Worm (Caenorhabditis elegans) whole organism, L2 larva: ENCODE results near the gene K11D9.3.

ENCODE experiments used
- alr-1 ChIP-seq: fragments of 150-350 bp; optimal IDR thresholded peaks from 2 replicates; lab custom pipeline; 2014; ENCODE audit warnings: missing biosample characterization, missing genetic modification characterization
- lin-39 ChIP-seq: fragments of 150-350 bp; optimal IDR thresholded peaks from 2 replicates; lab custom pipeline; 2014; ENCODE audit warnings: missing biosample characterization, missing genetic modification reagents, missing genetic modification characterization
- nhr-11 ChIP-seq: fragments of 150-350 bp; optimal IDR thresholded peaks from 2 replicates; lab custom pipeline; 2014; ENCODE audit warnings: missing biosample characterization, missing genetic modification characterization

DNA sequence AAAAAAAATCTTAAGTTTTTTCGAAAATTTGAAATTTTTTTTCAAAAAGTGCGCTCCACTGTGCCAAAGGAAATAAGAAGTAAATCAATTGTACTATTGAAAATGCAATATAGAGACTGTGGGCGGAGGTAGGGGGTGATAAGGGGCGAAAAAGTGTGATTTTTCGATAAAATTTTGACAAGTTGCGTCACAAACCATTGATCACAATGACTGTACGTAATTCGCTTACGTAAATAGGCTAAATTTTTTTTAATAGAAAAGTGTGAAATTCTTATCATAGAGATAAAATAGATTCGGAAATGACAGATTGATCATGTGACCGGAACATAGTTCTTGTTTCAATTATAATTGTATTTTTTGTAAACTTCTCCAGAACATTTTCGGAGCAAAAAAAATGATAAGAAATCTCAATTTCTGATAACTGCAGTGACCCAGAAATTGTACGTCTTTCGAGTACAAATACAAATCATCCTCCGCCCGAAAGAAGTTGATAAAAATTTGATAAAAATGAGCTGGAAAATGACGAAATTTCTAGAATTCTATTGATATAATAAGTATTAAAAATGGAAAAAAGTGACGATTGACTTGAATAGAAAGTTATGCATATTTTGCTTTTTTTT lies 20.6 kb upstream of the K11D9.3 start:
- TF ChIP-seq nhr-11 (tag; lab: Kevin White, UChicago) (no peak), alr-1 (tag; lab: Kevin White, UChicago) (no peak), lin-39 (tag; lab: Kevin White, UChicago) (no peak)
